Worm (Caenorhabditis elegans) whole organism, L1 larva: Measurements from ENCODE around the gene bath-29.

Source experiments
- blmp-1 ChIP-seq: fragments of 150-350 bp; optimal IDR thresholded peaks from 2 replicates; lab custom pipeline; 2014; ENCODE audit warnings: missing biosample characterization, missing genetic modification characterization
- dpl-1 ChIP-seq, 3 experiments: fragments of 150-350 bp in 2 of 3; sonication (generic microtip) in 1 of 3; optimal IDR thresholded peaks; 2 replicates each; lab custom pipeline; 2014 to 2017; ENCODE audit warnings: missing biosample characterization in 3 of 3, missing genetic modification characterization in 3 of 3, missing genetic modification reagents in 3 of 3
- egl-27 ChIP-seq, 2 experiments: fragments of 150-350 bp in 1 of 2; sonication (generic microtip); optimal IDR thresholded peaks; 3 replicates each; lab custom pipeline; 2017 to 2018; ENCODE audit warnings: missing biosample characterization in 2 of 2, missing genetic modification characterization in 2 of 2, missing genetic modification reagents in 2 of 2
- lsy-2 ChIP-seq, 2 experiments: fragments of 150-350 bp; optimal IDR thresholded peaks; 2 replicates each; lab custom pipeline; 2014; ENCODE audit warnings: missing biosample characterization in 2 of 2, missing genetic modification characterization in 2 of 2
- nhr-76 ChIP-seq: sonication (generic microtip); optimal IDR thresholded peaks from 2 replicates; lab custom pipeline; 2017; ENCODE audit warnings: missing biosample characterization, missing genetic modification characterization
- snpc-4 ChIP-seq: fragments of 150-350 bp; optimal IDR thresholded peaks from 2 replicates; lab custom pipeline; 2014; ENCODE audit warnings: missing biosample characterization, missing genetic modification characterization

ce11 chrII:3399212-3399611 is 50.9 kb downstream of the bath-29 start, which contains the start of gene nep-9:
- TF ChIP-seq dpl-1 (GFP tag; optimal IDR thresholded peaks at IDR 0.05; lab: Kevin White, UChicago) (no peak), snpc-4 (tag; lab: Kevin White, UChicago) (no peak), egl-27 (tag; optimal IDR thresholded peaks at IDR 0.05; lab: Kevin White, UChicago) (no peak), nhr-76 (tag; lab: Kevin White, UChicago) (no peak), lsy-2 (tag; optimal IDR thresholded peaks at IDR 0.05; lab: Kevin White, UChicago) (no peak), blmp-1 (tag; lab: Kevin White, UChicago) (no peak)
